Worm (Caenorhabditis elegans): ENCODE measurements around the gene W04G3.10.
A peak's percentile ranks its signal among the peaks of the same experiment; 100 is the strongest.

Gene W04G3.10

ce11 chrX:11107076-11107475 is 29.0 kb upstream of the W04G3.10 start, which contains the start of gene clc-17:
Gene clc-17, plus strand, starts transcription at chrX:11107376.
- no peak for TF ChIP-seq nhr-12 (tag; optimal IDR thresholded peaks at IDR 0.05)
- no peak for TF ChIP-seq ZK546.5 (tag; optimal IDR thresholded peaks at IDR 0.05)
- no peak for TF ChIP-seq aly-2 (tag; optimal IDR thresholded peaks at IDR 0.05)
- TF ChIP-seq nfya-1 (tag; optimal IDR thresholded peaks at IDR 0.05; ENCODE audit: insufficient read depth): no peak
- no peak for TF ChIP-seq ceh-16 (tag; optimal IDR thresholded peaks at IDR 0.05)
- TF ChIP-seq ztf-11 (tag; optimal IDR thresholded peaks at IDR 0.05): no peak
- no peak for TF ChIP-seq nhr-28 (tag; optimal IDR thresholded peaks at IDR 0.05)
- no peak for TF ChIP-seq hmg-11 (tag; optimal IDR thresholded peaks at IDR 0.05)
- TF ChIP-seq eor-1 (tag; optimal IDR thresholded peaks at IDR 0.05): no peak
- TF ChIP-seq lsy-12 (tag; optimal IDR thresholded peaks at IDR 0.05): no peak
- TF ChIP-seq ceh-82 (tag; optimal IDR thresholded peaks at IDR 0.05): no peak
- TF ChIP-seq fkh-2 (tag; optimal IDR thresholded peaks at IDR 0.05): no peak
- no peak for TF ChIP-seq nhr-76 (tag; optimal IDR thresholded peaks at IDR 0.05)

ce11 chrX:11104883-11105629 is 27.0 kb upstream of the W04G3.10 start, which contains the start of gene W02H3.1:
Gene W02H3.1, minus strand, starts transcription at chrX:11105460.
- TF ChIP-seq elt-2 (tag; optimal IDR thresholded peaks at IDR 0.05) (peak; percentile 49), lsy-12 (tag; optimal IDR thresholded peaks at IDR 0.05) (no peak), pqm-1 (tag; optimal IDR thresholded peaks at IDR 0.05) (peak; percentile 31), fkh-2 (tag; optimal IDR thresholded peaks at IDR 0.05) (no peak), tbx-2 (tag; optimal IDR thresholded peaks at IDR 0.05) (no peak)

ce11 chrX:11103173-11103572 is 25.1 kb upstream of the W04G3.10 start:
- TF ChIP-seq mdl-1 (tag; optimal IDR thresholded peaks at IDR 0.05) (no peak), unc-39 (tag; optimal IDR thresholded peaks at IDR 0.05) (no peak), nhr-76 (tag; optimal IDR thresholded peaks at IDR 0.05) (no peak), lin-39 (tag; optimal IDR thresholded peaks at IDR 0.05) (no peak), lsy-12 (tag; optimal IDR thresholded peaks at IDR 0.05) (no peak), tbx-2 (tag; optimal IDR thresholded peaks at IDR 0.05) (no peak), fkh-10 (GFP tag; optimal IDR thresholded peaks at IDR 0.05) (no peak), ztf-11 (tag; optimal IDR thresholded peaks at IDR 0.05) (no peak), ceh-82 (tag; optimal IDR thresholded peaks at IDR 0.05) (no peak), R02D3.7 (tag; optimal IDR thresholded peaks at IDR 0.05) (no peak), ceh-16 (tag; optimal IDR thresholded peaks at IDR 0.05) (no peak)

- TF ChIP-seq pqm-1 (tag; optimal IDR thresholded peaks at IDR 0.05) (no peak), fkh-2 (tag; optimal IDR thresholded peaks at IDR 0.05) (no peak), nhr-11 (tag; optimal IDR thresholded peaks at IDR 0.05) (no peak), egl-5 (tag; optimal IDR thresholded peaks at IDR 0.05) (no peak), ceh-16 (tag; optimal IDR thresholded peaks at IDR 0.05) (no peak), nhr-237 (tag; optimal IDR thresholded peaks at IDR 0.05) (no peak)
These were observed 20.0 kb upstream of the W04G3.10 start, which contains the start of gene W02H3.3 for ce11 chrX:11098086-11098485. Gene W02H3.3, minus strand, starts transcription at chrX:11098186.

ce11 chrX:11097343-11097742 is 19.3 kb upstream of the W04G3.10 start:
- TF ChIP-seq nhr-43 (tag; optimal IDR thresholded peaks at IDR 0.05; ENCODE audit: poor library complexity, severe bottlenecking) (no peak), jun-1 (tag; optimal IDR thresholded peaks at IDR 0.05) (no peak), nhr-12 (tag; optimal IDR thresholded peaks at IDR 0.05) (no peak), daf-12 (tag; optimal IDR thresholded peaks at IDR 0.05) (no peak), ceh-16 (tag; optimal IDR thresholded peaks at IDR 0.05) (no peak), hmg-11 (tag; optimal IDR thresholded peaks at IDR 0.05) (no peak), lin-39 (tag; optimal IDR thresholded peaks at IDR 0.05) (no peak), R02D3.7 (tag; optimal IDR thresholded peaks at IDR 0.05) (no peak), ceh-28 (tag; optimal IDR thresholded peaks at IDR 0.05) (no peak), ztf-11 (tag; optimal IDR thresholded peaks at IDR 0.05) (no peak), nhr-11 (tag; optimal IDR thresholded peaks at IDR 0.05) (no peak), unc-39 (tag; optimal IDR thresholded peaks at IDR 0.05) (no peak)

ce11 chrX:11095480-11095879 is 17.4 kb upstream of the W04G3.10 start:
- TF ChIP-seq elt-2 (tag; optimal IDR thresholded peaks at IDR 0.05) (peak; percentile 46), ztf-4 (tag; optimal IDR thresholded peaks at IDR 0.05) (peak; percentile 26), R02D3.7 (tag; optimal IDR thresholded peaks at IDR 0.05) (peak; percentile 30), unc-62 (GFP tag; optimal IDR thresholded peaks at IDR 0.05) (no peak), nhr-11 (tag; optimal IDR thresholded peaks at IDR 0.05) (no peak), nhr-237 (tag; optimal IDR thresholded peaks at IDR 0.05) (no peak), nfya-1 (tag; optimal IDR thresholded peaks at IDR 0.05; ENCODE audit: insufficient read depth) (peak; percentile 66), egl-5 (tag; optimal IDR thresholded peaks at IDR 0.05) (peak; percentile 70), zag-1 (tag; optimal IDR thresholded peaks at IDR 0.05) (no peak), aly-2 (tag; optimal IDR thresholded peaks at IDR 0.05) (no peak), sea-2 (GFP tag; optimal IDR thresholded peaks at IDR 0.05) (no peak), daf-12 (tag; optimal IDR thresholded peaks at IDR 0.05) (no peak), nhr-76 (tag; optimal IDR thresholded peaks at IDR 0.05) (no peak), fos-1 (tag; optimal IDR thresholded peaks at IDR 0.05) (peak; percentile 2), snpc-4 (tag; optimal IDR thresholded peaks at IDR 0.05) (no peak), eor-1 (tag; optimal IDR thresholded peaks at IDR 0.05) (no peak), fkh-2 (tag; optimal IDR thresholded peaks at IDR 0.05) (no peak), jun-1 (tag; optimal IDR thresholded peaks at IDR 0.05) (peak; percentile 69), nhr-28 (tag; optimal IDR thresholded peaks at IDR 0.05) (no peak), ceh-16 (tag; optimal IDR thresholded peaks at IDR 0.05) (no peak), nhr-67 (tag; optimal IDR thresholded peaks at IDR 0.05) (no peak), hmg-11 (tag; optimal IDR thresholded peaks at IDR 0.05) (peak; percentile 92), ZK546.5 (tag; optimal IDR thresholded peaks at IDR 0.05) (no peak), tbx-2 (tag; optimal IDR thresholded peaks at IDR 0.05) (peak; percentile 92), elt-1 (tag; optimal IDR thresholded peaks at IDR 0.05) (no peak), nhr-23 (tag; optimal IDR thresholded peaks at IDR 0.05) (peak; percentile 61), nhr-43 (tag; optimal IDR thresholded peaks at IDR 0.05; ENCODE audit: poor library complexity, severe bottlenecking) (peak; percentile 92)

Measured in whole organism, L3 larva.